Worm (Caenorhabditis elegans): Measurements from ENCODE around the gene bus-18.

DNA sequence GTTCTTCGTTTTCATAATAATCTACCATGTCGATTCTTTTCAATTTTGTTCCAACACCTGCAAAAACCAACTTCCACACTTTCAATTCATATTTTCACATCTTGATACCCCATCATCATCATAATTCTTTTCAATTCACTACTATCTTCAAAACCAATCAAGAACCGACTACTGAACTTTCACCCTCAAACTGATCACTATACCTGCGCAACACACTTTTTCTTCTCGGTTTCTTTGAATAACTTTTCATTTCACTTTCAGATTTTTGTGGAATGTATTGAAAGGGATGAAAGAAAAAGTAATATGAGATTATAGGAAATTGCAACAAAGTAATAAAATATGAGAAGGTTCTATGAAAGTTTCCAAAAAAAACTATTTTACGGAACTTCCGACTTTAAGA, 32.4 kb upstream of the bus-18 start:
- no peak for TF ChIP-seq fkh-4 (tag; optimal IDR thresholded peaks at IDR 0.05; ENCODE audit: borderline replicate concordance)
- TF ChIP-seq nhr-237 (tag; optimal IDR thresholded peaks at IDR 0.05) = no peak
- no peak for TF ChIP-seq zag-1 (tag; optimal IDR thresholded peaks at IDR 0.05)
- no peak for TF ChIP-seq swsn-7 (tag; optimal IDR thresholded peaks at IDR 0.05)
- no peak for TF ChIP-seq fos-1 (tag; optimal IDR thresholded peaks at IDR 0.05)
- TF ChIP-seq nhr-90 (tag; optimal IDR thresholded peaks at IDR 0.05; ENCODE audit: poor library complexity) = no peak
- TF ChIP-seq fkh-10 (GFP tag; optimal IDR thresholded peaks at IDR 0.05) = no peak
- no peak for TF ChIP-seq nhr-77 (tag; optimal IDR thresholded peaks at IDR 0.05)
- no peak for TF ChIP-seq pqm-1 (tag; optimal IDR thresholded peaks at IDR 0.05)

All from whole organism, L1 larva.